Fruit fly (Drosophila melanogaster) whole organism, embryonic: ENCODE measurements around the gene Gad1.

Experiments used
- Atf-2 ChIP-seq: fragments of 200-800 bp; sonication (Bioruptor generic); optimal IDR thresholded peaks from 2 replicates; lab custom pipeline; 2016; ENCODE audit warnings: missing biosample characterization, missing genetic modification characterization
- BtbVII ChIP-seq: fragments of 200-800 bp; sonication (Bioruptor generic); optimal IDR thresholded peaks from 3 replicates; lab custom pipeline; 2017; ENCODE audit warnings: missing biosample characterization, mild to moderate bottlenecking, missing genetic modification characterization
- CG10543 ChIP-seq: fragments of 200-800 bp; sonication (Bioruptor generic); optimal IDR thresholded peaks from 3 replicates; lab custom pipeline; 2017; ENCODE audit warnings: missing biosample characterization, mild to moderate bottlenecking, missing genetic modification characterization, moderate library complexity
- CG12236 ChIP-seq: fragments of 200-800 bp; sonication (Bioruptor generic); optimal IDR thresholded peaks from 2 replicates; lab custom pipeline; 2016; ENCODE audit warnings: missing biosample characterization, missing genetic modification characterization
- CG15073 ChIP-seq: fragments of 200-800 bp; sonication (Bioruptor generic); optimal IDR thresholded peaks from 2 replicates; lab custom pipeline; 2016; ENCODE audit warnings: missing biosample characterization, missing genetic modification characterization
- CG15514 ChIP-seq: fragments of 200-800 bp; sonication (Bioruptor generic); optimal IDR thresholded peaks from 3 replicates; lab custom pipeline; 2017; ENCODE audit warnings: missing biosample characterization, missing genetic modification characterization, mild to moderate bottlenecking, moderate library complexity, missing genetic modification reagents
- CG15696 ChIP-seq: fragments of 200-800 bp; sonication (Bioruptor generic); optimal IDR thresholded peaks from 2 replicates; lab custom pipeline; 2019; ENCODE audit warnings: missing biosample characterization, mild to moderate bottlenecking, missing genetic modification characterization, moderate library complexity
- CG2712 ChIP-seq: fragments of 200-800 bp; optimal IDR thresholded peaks from 3 replicates; lab custom pipeline; 2019; ENCODE audit warnings: missing biosample characterization, mild to moderate bottlenecking, missing genetic modification characterization, moderate library complexity
- CG31441 ChIP-seq: fragments of 200-800 bp; sonication (Bioruptor generic); IDR thresholded peaks from 2 replicates; pipeline ENCODE4 v1.3.6; 2022; ENCODE audit warnings: missing biosample characterization, missing genetic modification characterization
- CG3163 ChIP-seq: fragments of 200-800 bp; sonication (Bioruptor generic); optimal IDR thresholded peaks from 3 replicates; lab custom pipeline; 2016; ENCODE audit warnings: missing biosample characterization, missing genetic modification characterization
- CG32767 ChIP-seq: fragments of 200-800 bp; sonication (Bioruptor generic); IDR thresholded peaks from 2 replicates; pipeline ENCODE4 v1.3.6; 2022; ENCODE audit warnings: missing biosample characterization, missing genetic modification characterization
- CG34376 ChIP-seq: fragments of 200-800 bp; sonication (Bioruptor generic); optimal IDR thresholded peaks from 2 replicates; lab custom pipeline; 2018; ENCODE audit warnings: missing biosample characterization, mild to moderate bottlenecking, missing genetic modification characterization
- CG43689 ChIP-seq: fragments of 200-800 bp; sonication (Bioruptor generic); IDR thresholded peaks from 2 replicates; pipeline ENCODE4 v1.3.6; 2022; ENCODE audit warnings: missing biosample characterization, missing genetic modification characterization
- CG7987 ChIP-seq: fragments of 200-800 bp; sonication (Bioruptor generic); optimal IDR thresholded peaks from 2 replicates; lab custom pipeline; 2018; ENCODE audit warnings: missing biosample characterization, mild to moderate bottlenecking, missing genetic modification characterization, moderate library complexity
- Deaf1 ChIP-seq: fragments of 200-800 bp; optimal IDR thresholded peaks from 3 replicates; lab custom pipeline; 2019; ENCODE audit warnings: missing biosample characterization, mild to moderate bottlenecking, missing genetic modification characterization, moderate library complexity
- Drgx ChIP-seq: fragments of 200-800 bp; sonication (Bioruptor generic); IDR thresholded peaks from 2 replicates; pipeline ENCODE4 v1.3.6; 2022; ENCODE audit warnings: missing biosample characterization, missing genetic modification characterization
- Hr78 ChIP-seq, 2 experiments: fragments of 200-800 bp in 1 of 2; fragments of >200 bp in 1 of 2; sonication (Bioruptor generic) in 1 of 2; optimal IDR thresholded peaks; 2 replicates each; lab custom pipeline; 2017 to 2019; ENCODE audit warnings: missing biosample characterization in 2 of 2, missing genetic modification characterization in 2 of 2, mild to moderate bottlenecking in 1 of 2, moderate library complexity in 1 of 2
- Kr ChIP-seq: fragments of 200-800 bp; sonication (Bioruptor generic); optimal IDR thresholded peaks from 2 replicates; lab custom pipeline; 2017; ENCODE audit warnings: missing biosample characterization, mild to moderate bottlenecking, missing genetic modification characterization
- Med ChIP-seq: fragments of 200-800 bp; sonication (Bioruptor generic); peaks from one replicate; lab custom pipeline; 2016; ENCODE audit warnings: missing biosample characterization, missing genetic modification characterization, mild to moderate bottlenecking, inconsistent platforms, moderate library complexity
- Mes4 ChIP-seq: fragments of 200-800 bp; sonication (Bioruptor generic); optimal IDR thresholded peaks from 2 replicates; lab custom pipeline; 2016; ENCODE audit warnings: missing biosample characterization, missing genetic modification characterization
- NC2β ChIP-seq: fragments of 200-800 bp; sonication (Bioruptor generic); optimal IDR thresholded peaks from 2 replicates; lab custom pipeline; 2016; ENCODE audit warnings: missing biosample characterization, missing genetic modification characterization
- NFAT ChIP-seq: fragments of 200-800 bp; sonication (Bioruptor generic); IDR thresholded peaks from 2 replicates; pipeline ENCODE4 v1.3.6; 2022; ENCODE audit warnings: missing biosample characterization, missing genetic modification characterization
- Neu2 ChIP-seq: fragments of 200-800 bp; sonication (Bioruptor generic); optimal IDR thresholded peaks from 3 replicates; lab custom pipeline; 2016; ENCODE audit warnings: missing biosample characterization, missing genetic modification characterization, borderline replicate concordance
- Nf-YB ChIP-seq: fragments of 200-800 bp; sonication (Bioruptor generic); optimal IDR thresholded peaks from 3 replicates; lab custom pipeline; 2019; ENCODE audit warnings: missing biosample characterization, mild to moderate bottlenecking, missing genetic modification characterization, moderate library complexity
- Six4 ChIP-seq: fragments of 200-800 bp; sonication (Bioruptor generic); optimal IDR thresholded peaks from 2 replicates; lab custom pipeline; 2016; ENCODE audit warnings: missing biosample characterization, missing genetic modification characterization
- Sox100B ChIP-seq: fragments of 200-800 bp; sonication (Bioruptor generic); optimal IDR thresholded peaks from 3 replicates; lab custom pipeline; 2018; ENCODE audit warnings: missing biosample characterization, mild to moderate bottlenecking, missing genetic modification characterization
- Sry-β ChIP-seq: fragments of 200-800 bp; sonication (Bioruptor generic); optimal IDR thresholded peaks from 2 replicates; lab custom pipeline; 2018; ENCODE audit warnings: missing biosample characterization, mild to moderate bottlenecking, missing genetic modification characterization, moderate library complexity
- Trl ChIP-seq, 3 experiments: fragments of >200 bp in 2 of 3; fragments of 200-800 bp in 1 of 3; sonication (Bioruptor generic) in 1 of 3; optimal IDR thresholded peaks; 2 replicates in 1 of 3; 3 replicates in 2 of 3; lab custom pipeline; 2016 to 2017; ENCODE audit warnings: missing biosample characterization in 1 of 3, missing genetic modification characterization in 1 of 3
- aop ChIP-seq: fragments of 200-800 bp; sonication (Bioruptor generic); IDR thresholded peaks from 2 replicates; pipeline ENCODE4 v1.3.6; 2022; ENCODE audit warnings: missing biosample characterization, missing genetic modification characterization
- ci ChIP-seq: fragments of 200-800 bp; sonication (Bioruptor generic); IDR thresholded peaks from 3 replicates; pipeline ENCODE4 v1.3.6; 2022; ENCODE audit warnings: missing biosample characterization, missing genetic modification characterization
- crol ChIP-seq: fragments of 200-800 bp; sonication (Bioruptor generic); IDR thresholded peaks from 2 replicates; pipeline ENCODE4 v1.3.6; 2022; ENCODE audit warnings: missing biosample characterization, missing genetic modification characterization
- dan ChIP-seq: fragments of 200-800 bp; sonication (Bioruptor generic); IDR thresholded peaks from 2 replicates; pipeline ENCODE4 v1.3.6; 2022; ENCODE audit warnings: missing biosample characterization, missing genetic modification characterization
- dysf ChIP-seq: fragments of 200-800 bp; sonication (Bioruptor generic); IDR thresholded peaks from 3 replicates; pipeline ENCODE4 v1.3.6; 2022; ENCODE audit warnings: missing biosample characterization, missing genetic modification characterization
- emc ChIP-seq: fragments of 200-800 bp; sonication (Bioruptor generic); optimal IDR thresholded peaks from 2 replicates; lab custom pipeline; 2016; ENCODE audit warnings: missing biosample characterization, missing genetic modification characterization
- grn ChIP-seq: fragments of 200-800 bp; sonication (Bioruptor generic); optimal IDR thresholded peaks from 3 replicates; lab custom pipeline; 2017; ENCODE audit warnings: missing biosample characterization, missing genetic modification characterization
- mirr ChIP-seq: fragments of 200-800 bp; sonication (Bioruptor generic); optimal IDR thresholded peaks from 3 replicates; lab custom pipeline; 2018; ENCODE audit warnings: missing biosample characterization, mild to moderate bottlenecking, missing genetic modification characterization
- nau ChIP-seq: fragments of 200-800 bp; sonication (Bioruptor generic); optimal IDR thresholded peaks from 3 replicates; lab custom pipeline; 2017; ENCODE audit warnings: missing biosample characterization, mild to moderate bottlenecking, missing genetic modification characterization, missing genetic modification reagents
- prd ChIP-seq, 3 experiments: fragments of >200 bp in 2 of 3; fragments of 200-800 bp in 1 of 3; sonication (Bioruptor generic) in 1 of 3; optimal IDR thresholded peaks in 2 of 3; IDR thresholded peaks in 1 of 3; 2 replicates in 2 of 3; 3 replicates in 1 of 3; pipeline versions ENCODE4 v1.3.6 to Lab custom; 2017 to 2022; ENCODE audit warnings: missing biosample characterization in 1 of 3, missing genetic modification characterization in 1 of 3
- row ChIP-seq: fragments of 200-800 bp; sonication (Bioruptor generic); IDR thresholded peaks from 3 replicates; pipeline ENCODE4 v1.3.6; 2022; ENCODE audit warnings: missing biosample characterization, missing genetic modification characterization
- sens ChIP-seq: fragments of 200-800 bp; sonication (Bioruptor generic); peaks from one replicate; lab custom pipeline; 2016; ENCODE audit warnings: missing biosample characterization, missing genetic modification characterization
- stwl ChIP-seq: fragments of 200-800 bp; sonication (Bioruptor generic); optimal IDR thresholded peaks from 3 replicates; lab custom pipeline; 2018; ENCODE audit warnings: missing biosample characterization, mild to moderate bottlenecking, missing genetic modification characterization, moderate library complexity
- sug ChIP-seq: fragments of 200-800 bp; optimal IDR thresholded peaks from 2 replicates; lab custom pipeline; 2019; ENCODE audit warnings: missing biosample characterization, mild to moderate bottlenecking, missing genetic modification characterization, moderate library complexity
- zen ChIP-seq: fragments of 200-800 bp; sonication (Bioruptor generic); optimal IDR thresholded peaks from 3 replicates; lab custom pipeline; 2018; ENCODE audit warnings: missing biosample characterization, mild to moderate bottlenecking, missing genetic modification characterization, moderate library complexity

Gad1 gene

dm6 chr3L:4070221-4070995 is 18.1 kb downstream of the Gad1 start (continued):
- TF ChIP-seq Sox100B (GFP tag; lab: Kevin White, UChicago): peak; percentile 61
- peak; percentile 25 for TF ChIP-seq mirr (GFP tag; lab: Kevin White, UChicago)
- TF ChIP-seq Atf-2 (GFP tag; lab: Kevin White, UChicago): peak; percentile 86
- no peak for TF ChIP-seq Sry-β (GFP tag; lab: Kevin White, UChicago)

- TF ChIP-seq stwl (tag; lab: Kevin White, UChicago): peak; percentile 84
- TF ChIP-seq NC2β (GFP tag; lab: Kevin White, UChicago): no peak
- TF ChIP-seq, all 482 proteins: peak for 1
Observed at dm6 chr3L:4069069-4069468, 19.5 kb downstream of the Gad1 start, which contains the start of gene CG32259. Gene CG32259, plus strand, starts transcription at chr3L:4069369.

dm6 chr3L:4068368-4068767 is 20.2 kb downstream of the Gad1 start:
- TF ChIP-seq sug (tag; lab: Kevin White, UChicago) (peak; percentile 33), emc (GFP tag; lab: Kevin White, UChicago) (no peak), prd (optimal IDR thresholded peaks at IDR 0.05; lab: Kevin White, UChicago) (no peak), prd (GFP tag; IDR thresholded peaks at IDR 0.05; lab: Robert Waterston, UW) (no peak), Deaf1 (peak; percentile 58), grn (peak; percentile 33), Med (GFP tag; lab: Kevin White, UChicago) (peak; percentile 63), sens (no peak), ci (GFP tag; lab: Robert Waterston, UW) (0 out of 3 replicates have a peak, but pooled peaks have one; percentile 17), CG2712 (tag; lab: Kevin White, UChicago) (no peak), crol (peak; percentile 73), NFAT (GFP tag; lab: Robert Waterston, UW) (0 out of 2 replicates have a peak, but pooled peaks have one; percentile 20), CG10543 (GFP tag; lab: Kevin White, UChicago) (peak; percentile 24), CG34376 (peak; percentile 70), Drgx (GFP tag; lab: Robert Waterston, UW) (peak; percentile 35; the same call in 1 of the 2 replicates)

dm6 chr3L:4061921-4062474 is 26.5 kb downstream of the Gad1 start, which contains the start of gene dib:
Gene dib, plus strand, starts transcription at chr3L:4062292.
- TF ChIP-seq Mes4 (GFP tag; lab: Kevin White, UChicago) (no peak), CG7987 (GFP tag; lab: Kevin White, UChicago) (no peak), Nf-YB (no peak), Hr78 (GFP tag; optimal IDR thresholded peaks at IDR 0.05; lab: Kevin White, UChicago) (no peak), dysf (GFP tag; lab: Robert Waterston, UW) (no peak), Kr (GFP tag; lab: Kevin White, UChicago) (peak; percentile 46), Neu2 (GFP tag; lab: Kevin White, UChicago) (no peak), Six4 (GFP tag; lab: Kevin White, UChicago) (no peak), CG15514 (no peak), sens (peak; percentile 57), CG15073 (GFP tag; lab: Kevin White, UChicago) (no peak), nau (GFP tag; lab: Kevin White, UChicago) (no peak), CG15696 (tag; lab: Kevin White, UChicago) (no peak), dan (GFP tag; lab: Robert Waterston, UW) (no peak), CG43689 (no peak), BtbVII (GFP tag; lab: Kevin White, UChicago) (no peak), row (GFP tag; lab: Robert Waterston, UW) (no peak), CG3163 (peak; percentile 96), zen (tag; lab: Kevin White, UChicago) (peak; percentile 67), CG12236 (GFP tag; lab: Kevin White, UChicago) (no peak), CG31441 (no peak), Trl (optimal IDR thresholded peaks at IDR 0.05; lab: Kevin White, UChicago) (peak; percentile 46 to 57), Trl (GFP tag; optimal IDR thresholded peaks at IDR 0.05; lab: Kevin White, UChicago) (no peak), CG32767 (GFP tag; lab: Robert Waterston, UW) (no peak), aop (peak; percentile 62; the same call in 1 of the 2 replicates)
